Worm (Caenorhabditis elegans) whole organism, late embryonic: ENCODE results near the gene Y45F10B.59.
"Not testable (repeated sequence)": the region's sequence is repeated elsewhere in the genome, so short reads cannot be mapped to it uniquely, and the experiment has no call there.

Experiments
- K02D7.2 ChIP-seq: sonication (generic microtip); optimal IDR thresholded peaks from 2 replicates; lab custom pipeline; 2017; ENCODE audit warnings: mild to moderate bottlenecking, missing genetic modification characterization, missing compliant biosample characterization
- K09A11.1 ChIP-seq: sonication (generic microtip); optimal IDR thresholded peaks from 2 replicates; lab custom pipeline; 2017; ENCODE audit warnings: antibody characterized with exemption, mild to moderate bottlenecking, missing genetic modification characterization, missing compliant biosample characterization; ENCODE audit not compliant: insufficient read depth
- Y22D7AL.16 ChIP-seq: sonication (generic microtip); optimal IDR thresholded peaks from 2 replicates; lab custom pipeline; 2016; ENCODE audit warnings: missing genetic modification characterization, missing compliant biosample characterization
- ahr-1 ChIP-seq: sonication (generic microtip); optimal IDR thresholded peaks from 2 replicates; lab custom pipeline; 2016; ENCODE audit warnings: missing genetic modification characterization, missing compliant biosample characterization
- ama-1 ChIP-seq: fragments of 150-350 bp; optimal IDR thresholded peaks from 2 replicates; lab custom pipeline; 2014
- ceh-18 ChIP-seq: sonication (generic microtip); optimal IDR thresholded peaks from 2 replicates; lab custom pipeline; 2016; ENCODE audit warnings: missing genetic modification characterization, missing compliant biosample characterization
- ceh-19 ChIP-seq: fragments of 200-800 bp; sonication (Bioruptor generic); optimal IDR thresholded peaks from 2 replicates; lab custom pipeline; 2018; ENCODE audit warnings: mild to moderate bottlenecking, missing genetic modification characterization, missing compliant biosample characterization
- ceh-24 ChIP-seq: sonication (generic microtip); optimal IDR thresholded peaks from 2 replicates; lab custom pipeline; 2016; ENCODE audit warnings: mild to moderate bottlenecking, missing genetic modification characterization, missing compliant biosample characterization
- ceh-34 ChIP-seq: sonication (generic microtip); optimal IDR thresholded peaks from 2 replicates; lab custom pipeline; 2016; ENCODE audit warnings: mild to moderate bottlenecking, missing genetic modification characterization, missing compliant biosample characterization
- ceh-48 ChIP-seq: sonication (generic microtip); optimal IDR thresholded peaks from 2 replicates; lab custom pipeline; 2016; ENCODE audit warnings: missing genetic modification characterization, inconsistent platforms, missing compliant biosample characterization
- ceh-6 ChIP-seq: fragments of 200-800 bp; sonication (Bioruptor generic); optimal IDR thresholded peaks from 2 replicates; lab custom pipeline; 2018; ENCODE audit warnings: mild to moderate bottlenecking, missing genetic modification characterization, missing compliant biosample characterization
- ceh-9 ChIP-seq: sonication (generic microtip); optimal IDR thresholded peaks from 2 replicates; lab custom pipeline; 2016; ENCODE audit warnings: mild to moderate bottlenecking, missing genetic modification characterization, inconsistent platforms, missing compliant biosample characterization
- che-1 ChIP-seq: sonication (generic microtip); optimal IDR thresholded peaks from 2 replicates; lab custom pipeline; 2016; ENCODE audit warnings: mild to moderate bottlenecking, missing genetic modification characterization, missing compliant biosample characterization
- dmd-4 ChIP-seq: sonication (generic microtip); optimal IDR thresholded peaks from 2 replicates; lab custom pipeline; 2016; ENCODE audit warnings: borderline replicate concordance, missing genetic modification characterization, missing compliant biosample characterization
- elt-2 ChIP-seq: sonication (generic microtip); optimal IDR thresholded peaks from 2 replicates; lab custom pipeline; 2016; ENCODE audit warnings: missing genetic modification reagents, missing genetic modification characterization, missing compliant biosample characterization
- ets-4 ChIP-seq: sonication (generic microtip); optimal IDR thresholded peaks from 2 replicates; lab custom pipeline; 2016; ENCODE audit warnings: missing genetic modification characterization, missing compliant biosample characterization
- eyg-1 ChIP-seq: sonication (generic microtip); optimal IDR thresholded peaks from 2 replicates; lab custom pipeline; 2016; ENCODE audit warnings: missing genotype, missing genetic modification characterization, missing compliant biosample characterization
- fax-1 ChIP-seq: sonication (generic microtip); optimal IDR thresholded peaks from 2 replicates; lab custom pipeline; 2016; ENCODE audit warnings: missing genotype, missing genetic modification characterization, missing compliant biosample characterization
- fkh-10 ChIP-seq: fragments of 150-350 bp; optimal IDR thresholded peaks from 2 replicates; lab custom pipeline; 2014; ENCODE audit warnings: missing biosample characterization, missing genetic modification reagents, missing genetic modification characterization
- gmeb-2 ChIP-seq: sonication (generic microtip); optimal IDR thresholded peaks from 2 replicates; lab custom pipeline; 2016; ENCODE audit warnings: missing genetic modification characterization, inconsistent platforms, missing compliant biosample characterization
- hlh-15 ChIP-seq: sonication (generic microtip); optimal IDR thresholded peaks from 2 replicates; lab custom pipeline; 2016; ENCODE audit warnings: missing genetic modification characterization, missing compliant biosample characterization
- hlh-30 ChIP-seq: sonication (generic microtip); optimal IDR thresholded peaks from 2 replicates; lab custom pipeline; 2017; ENCODE audit warnings: antibody characterized with exemption, missing genetic modification characterization, missing compliant biosample characterization; ENCODE audit not compliant: insufficient read depth
- lin-11 ChIP-seq: fragments of 200-800 bp; sonication (Bioruptor generic); optimal IDR thresholded peaks from 2 replicates; lab custom pipeline; 2018; ENCODE audit warnings: mild to moderate bottlenecking, missing genetic modification characterization, missing compliant biosample characterization
- mec-3 ChIP-seq: sonication (generic microtip); optimal IDR thresholded peaks from 2 replicates; lab custom pipeline; 2016; ENCODE audit warnings: borderline replicate concordance, missing genetic modification characterization, missing compliant biosample characterization
- nfya-1 ChIP-seq: sonication (generic microtip); optimal IDR thresholded peaks from 2 replicates; lab custom pipeline; 2017; ENCODE audit warnings: missing genetic modification characterization, mild to moderate bottlenecking, missing compliant biosample characterization, antibody characterized with exemption, moderate library complexity
- nhr-11 ChIP-seq: fragments of 150-350 bp; optimal IDR thresholded peaks from 2 replicates; lab custom pipeline; 2014; ENCODE audit warnings: missing biosample characterization, missing genetic modification characterization
- nhr-232 ChIP-seq: sonication (generic microtip); optimal IDR thresholded peaks from 2 replicates; lab custom pipeline; 2016; ENCODE audit warnings: missing genetic modification characterization, missing compliant biosample characterization
- npax-4 ChIP-seq: sonication (generic microtip); optimal IDR thresholded peaks from 2 replicates; lab custom pipeline; 2016; ENCODE audit warnings: missing genetic modification characterization, missing compliant biosample characterization
- odd-2 ChIP-seq: sonication (generic microtip); optimal IDR thresholded peaks from 2 replicates; lab custom pipeline; 2017; ENCODE audit warnings: antibody characterized with exemption, mild to moderate bottlenecking, missing genetic modification characterization, missing compliant biosample characterization
- pat-9 ChIP-seq: fragments of 200-800 bp; sonication (Bioruptor generic); optimal IDR thresholded peaks from 2 replicates; lab custom pipeline; 2018; ENCODE audit warnings: mild to moderate bottlenecking, missing genetic modification characterization, moderate library complexity, missing compliant biosample characterization
- pha-2 ChIP-seq: sonication (generic microtip); optimal IDR thresholded peaks from 2 replicates; lab custom pipeline; 2017; ENCODE audit warnings: mild to moderate bottlenecking, missing genetic modification characterization, missing compliant biosample characterization
- pqm-1 ChIP-seq: sonication (generic microtip); optimal IDR thresholded peaks from 2 replicates; lab custom pipeline; 2016; ENCODE audit warnings: missing genetic modification characterization, missing compliant biosample characterization
- pros-1 ChIP-seq: fragments of 150-350 bp; optimal IDR thresholded peaks from 2 replicates; lab custom pipeline; 2014; ENCODE audit warnings: missing biosample characterization, missing genetic modification reagents, missing genetic modification characterization
- sdc-2 ChIP-seq: sonication (generic microtip); optimal IDR thresholded peaks from 2 replicates; lab custom pipeline; 2016; ENCODE audit warnings: missing genotype, missing genetic modification characterization, missing compliant biosample characterization
- sox-2 ChIP-seq: fragments of 200-800 bp; sonication (Bioruptor generic); IDR thresholded peaks from 2 replicates; pipeline ENCODE4 v1.3.6; 2022; ENCODE audit warnings: missing genetic modification reagents, missing genetic modification characterization, missing compliant biosample characterization
- sox-4 ChIP-seq: sonication (generic microtip); optimal IDR thresholded peaks from 2 replicates; lab custom pipeline; 2017; ENCODE audit warnings: mild to moderate bottlenecking, missing genetic modification characterization, inconsistent platforms, missing compliant biosample characterization
- tbx-2 ChIP-seq: sonication (generic microtip); optimal IDR thresholded peaks from 2 replicates; lab custom pipeline; 2016; ENCODE audit warnings: missing genetic modification characterization, missing compliant biosample characterization
- unc-3 ChIP-seq, 2 experiments: fragments of 200-800 bp in 1 of 2; sonication (Bioruptor generic) in 1 of 2; sonication (generic microtip) in 1 of 2; conservative IDR thresholded peaks in 1 of 2; optimal IDR thresholded peaks in 1 of 2; 2 replicates each; pipeline versions ENCODE4 v1.3.6 to Lab custom; 2016 to 2022; ENCODE audit warnings: missing compliant biosample characterization in 2 of 2, missing genetic modification characterization in 2 of 2, missing genetic modification reagents in 1 of 2
- unc-86 ChIP-seq: sonication (generic microtip); optimal IDR thresholded peaks from 2 replicates; lab custom pipeline; 2016; ENCODE audit warnings: missing genetic modification characterization, missing compliant biosample characterization

Gene Y45F10B.59

DNA sequence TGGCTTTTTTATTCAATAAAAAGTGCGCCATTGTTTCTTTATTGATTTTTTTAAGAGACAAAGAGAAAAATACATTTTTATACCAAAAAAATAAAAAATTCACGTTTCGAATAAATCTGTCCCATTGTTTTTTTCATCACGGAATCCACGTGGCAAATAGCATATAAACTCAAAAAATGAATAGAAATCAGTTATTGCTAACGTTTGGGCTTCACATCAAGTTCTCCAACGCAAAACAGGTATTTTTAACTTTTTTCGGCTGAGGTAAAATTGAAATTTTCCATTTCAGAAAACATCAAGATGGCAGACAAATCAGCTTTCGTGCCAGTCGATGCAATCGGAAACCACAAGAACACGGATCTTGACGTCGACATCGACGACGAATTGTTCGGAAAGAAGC, 9.1 kb upstream of the Y45F10B.59 start, which contains the start of gene Y45F10B.3:
Gene Y45F10B.3, plus strand, starts transcription at position 301 of the 400 bp plus-strand sequence.
- no peak for TF ChIP-seq sox-2 (GFP tag; lab: Robert Waterston, UW)
- TF ChIP-seq fkh-10 (GFP tag; lab: Kevin White, UChicago), result no peak
- no peak for TF ChIP-seq ceh-19 (GFP tag; lab: Kevin White, UChicago)
- no peak for TF ChIP-seq mec-3 (tag; lab: Kevin White, UChicago)
- no peak for TF ChIP-seq hlh-30 (tag; lab: Kevin White, UChicago)
- TF ChIP-seq lin-11 (tag; lab: Kevin White, UChicago), result no peak
- TF ChIP-seq elt-2 (tag; lab: Kevin White, UChicago), result no peak
- TF ChIP-seq sdc-2 (tag; lab: Kevin White, UChicago), result no peak
- no peak for TF ChIP-seq npax-4 (tag; lab: Kevin White, UChicago)
- TF ChIP-seq fax-1 (tag; lab: Kevin White, UChicago), result no peak
- no peak for TF ChIP-seq che-1
- TF ChIP-seq ets-4, result no peak
- no peak for TF ChIP-seq ama-1 (lab: Kevin White, UChicago)
- no peak for TF ChIP-seq gmeb-2 (tag; lab: Kevin White, UChicago)
- no peak for TF ChIP-seq ceh-6 (GFP tag; lab: Kevin White, UChicago)
- TF ChIP-seq dmd-4, result no peak
- TF ChIP-seq ceh-48 (tag; lab: Kevin White, UChicago), result no peak
- TF ChIP-seq odd-2 (tag; lab: Kevin White, UChicago), result no peak
- no peak for TF ChIP-seq tbx-2
- TF ChIP-seq pqm-1 (tag; lab: Kevin White, UChicago), result no peak

- TF ChIP-seq ceh-19 (GFP tag; lab: Kevin White, UChicago); nfya-1; K09A11.1 (tag; lab: Kevin White, UChicago): not testable (repeated sequence)
Observed at ce11 chrIV:13597813-13598212, 4.6 kb upstream of the Y45F10B.59 start, which contains the start of gene Y45F10B.9. Gene Y45F10B.9, minus strand, starts transcription at chrIV:13597913.

DNA sequence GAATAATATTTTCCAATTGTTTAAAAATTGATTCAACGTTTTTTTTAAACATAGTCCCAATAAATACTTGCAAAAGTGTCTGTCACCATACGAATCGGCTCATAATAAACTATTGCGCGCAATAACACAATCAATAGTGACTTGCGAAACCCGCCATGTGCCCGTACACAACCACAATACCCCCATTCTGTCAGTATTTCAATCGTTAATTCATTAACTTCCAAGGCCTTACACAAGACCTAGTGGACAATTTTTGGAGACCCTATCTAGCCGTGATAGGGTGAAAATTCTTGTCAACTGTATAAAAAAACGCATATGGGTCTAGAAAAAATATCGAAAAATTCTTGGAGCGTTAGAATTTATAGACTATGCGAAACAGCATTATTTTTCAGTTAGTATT, 1.8 kb upstream of the Y45F10B.59 start:
- TF ChIP-seq ceh-18 (tag; lab: Kevin White, UChicago), result no peak
- no peak for TF ChIP-seq unc-86
- no peak for TF ChIP-seq Y22D7AL.16 (tag; lab: Kevin White, UChicago)
- TF ChIP-seq ceh-9 (tag; lab: Kevin White, UChicago), result no peak
- no peak for TF ChIP-seq sox-2 (GFP tag; lab: Robert Waterston, UW)

ce11 chrIV:13601428-13601827, 991 bp upstream of the Y45F10B.59 start:
- TF ChIP-seq pat-9 (tag; lab: Kevin White, UChicago) (no peak), unc-3 (GFP tag; conservative IDR thresholded peaks at IDR 0.05; lab: Robert Waterston, UW) (no peak), unc-3 (tag; optimal IDR thresholded peaks at IDR 0.05; lab: Kevin White, UChicago) (no peak), ceh-19 (GFP tag; lab: Kevin White, UChicago) (no peak), pha-2 (no peak), unc-86 (no peak), hlh-15 (tag; lab: Kevin White, UChicago) (no peak), pros-1 (tag; lab: Kevin White, UChicago) (no peak), che-1 (no peak), sox-2 (GFP tag; lab: Robert Waterston, UW) (no peak), ahr-1 (tag; lab: Kevin White, UChicago) (no peak), odd-2 (tag; lab: Kevin White, UChicago) (no peak), ceh-24 (tag; lab: Kevin White, UChicago) (no peak)

ce11 chrIV:13609755-13610154, 7.3 kb downstream of the Y45F10B.59 start, which contains the start of gene C08F11.13:
Gene C08F11.13, minus strand, starts transcription at chrIV:13609892.
- TF ChIP-seq unc-86 (no peak), ceh-34 (tag; lab: Kevin White, UChicago) (no peak), nhr-232 (tag; lab: Kevin White, UChicago) (no peak), ahr-1 (tag; lab: Kevin White, UChicago) (no peak), elt-2 (tag; lab: Kevin White, UChicago) (no peak), nhr-11 (no peak), eyg-1 (no peak), gmeb-2 (tag; lab: Kevin White, UChicago) (no peak), sox-4 (tag; lab: Kevin White, UChicago) (no peak), sox-2 (GFP tag; lab: Robert Waterston, UW) (no peak), K02D7.2 (tag; lab: Kevin White, UChicago) (no peak), fkh-10 (GFP tag; lab: Kevin White, UChicago) (no peak), hlh-15 (tag; lab: Kevin White, UChicago) (no peak), sdc-2 (tag; lab: Kevin White, UChicago) (no peak)
